Worm (Caenorhabditis elegans) whole organism, mixed stage, embryonic: ENCODE data around the gene tth-1.
A peak's percentile ranks its signal among the peaks of the same experiment; 100 is the strongest.

Source experiments
- M03D4.4 ChIP-seq: sonication (generic microtip); optimal IDR thresholded peaks from 2 replicates; lab custom pipeline; 2017; ENCODE audit warnings: mild to moderate bottlenecking, missing genetic modification characterization, missing compliant biosample characterization
- bed-3 ChIP-seq: fragments of 200-800 bp; sonication (Bioruptor generic); optimal IDR thresholded peaks from 3 replicates; lab custom pipeline; 2018; ENCODE audit warnings: mild to moderate bottlenecking, missing genetic modification characterization, moderate library complexity, missing compliant biosample characterization
- blmp-1 ChIP-seq: fragments of 150-350 bp; optimal IDR thresholded peaks from 2 replicates; lab custom pipeline; 2014; ENCODE audit warnings: missing biosample characterization, missing genetic modification characterization
- ceh-39 ChIP-seq: fragments of 150-350 bp; optimal IDR thresholded peaks from 2 replicates; lab custom pipeline; 2014; ENCODE audit warnings: missing biosample characterization, missing genetic modification characterization
- ceh-43 ChIP-seq: fragments of 200-800 bp; sonication (Bioruptor generic); optimal IDR thresholded peaks from 2 replicates; lab custom pipeline; 2018; ENCODE audit warnings: mild to moderate bottlenecking, missing genetic modification characterization, moderate library complexity, missing compliant biosample characterization
- ceh-83 ChIP-seq: fragments of 200-800 bp; sonication (Bioruptor generic); optimal IDR thresholded peaks from 2 replicates; lab custom pipeline; 2018; ENCODE audit warnings: mild to moderate bottlenecking, missing genetic modification characterization, missing compliant biosample characterization
- ces-1 ChIP-seq: fragments of 150-350 bp; optimal IDR thresholded peaks from 2 replicates; lab custom pipeline; 2014; ENCODE audit warnings: missing biosample characterization, missing genetic modification reagents, missing genetic modification characterization
- cnd-1 ChIP-seq: fragments of 200-800 bp; sonication (Bioruptor generic); optimal IDR thresholded peaks from 2 replicates; lab custom pipeline; 2018; ENCODE audit warnings: mild to moderate bottlenecking, missing genetic modification characterization, missing compliant biosample characterization
- drap-1 ChIP-seq: fragments of 200-800 bp; sonication (Bioruptor generic); optimal IDR thresholded peaks from 3 replicates; lab custom pipeline; 2018; ENCODE audit warnings: mild to moderate bottlenecking, missing genetic modification characterization, missing compliant biosample characterization
- elt-1 ChIP-seq: sonication (generic microtip); optimal IDR thresholded peaks from 2 replicates; lab custom pipeline; 2017; ENCODE audit warnings: missing genetic modification characterization, mild to moderate bottlenecking, missing compliant biosample characterization, antibody characterized with exemption, moderate library complexity, borderline replicate concordance; ENCODE audit not compliant: insufficient read depth
- elt-3 ChIP-seq: fragments of 150-350 bp; optimal IDR thresholded peaks from 2 replicates; lab custom pipeline; 2014; ENCODE audit warnings: missing biosample characterization, missing genetic modification characterization
- flh-1 ChIP-seq: fragments of 200-800 bp; sonication (Bioruptor generic); optimal IDR thresholded peaks from 2 replicates; lab custom pipeline; 2018; ENCODE audit warnings: mild to moderate bottlenecking, missing genetic modification characterization, moderate library complexity, missing compliant biosample characterization
- ham-2 ChIP-seq: fragments of 200-800 bp; sonication (Bioruptor generic); optimal IDR thresholded peaks from 2 replicates; lab custom pipeline; 2018; ENCODE audit warnings: mild to moderate bottlenecking, missing genetic modification characterization, missing compliant biosample characterization
- hlh-1 ChIP-seq: fragments of 150-350 bp; optimal IDR thresholded peaks from 2 replicates; lab custom pipeline; 2014; ENCODE audit warnings: missing biosample characterization, missing genetic modification reagents, missing genetic modification characterization
- lin-13 ChIP-seq: fragments of 150-350 bp; optimal IDR thresholded peaks from 2 replicates; lab custom pipeline; 2014; ENCODE audit warnings: missing biosample characterization, missing genetic modification characterization
- lin-32 ChIP-seq: fragments of 200-800 bp; sonication (Bioruptor generic); optimal IDR thresholded peaks from 2 replicates; lab custom pipeline; 2018; ENCODE audit warnings: mild to moderate bottlenecking, missing genetic modification characterization, missing compliant biosample characterization
- lsy-2 ChIP-seq: fragments of 150-350 bp; optimal IDR thresholded peaks from 2 replicates; lab custom pipeline; 2014; ENCODE audit warnings: missing biosample characterization, missing genetic modification characterization
- mab-5 ChIP-seq: fragments of 150-350 bp; optimal IDR thresholded peaks from 2 replicates; lab custom pipeline; 2014; ENCODE audit warnings: missing biosample characterization, missing genetic modification characterization
- mep-1 ChIP-seq: fragments of 150-350 bp; optimal IDR thresholded peaks from 2 replicates; lab custom pipeline; 2017; ENCODE audit warnings: missing biosample characterization, missing genetic modification reagents, missing genetic modification characterization, inconsistent platforms
- mls-2 ChIP-seq: sonication (generic microtip); optimal IDR thresholded peaks from 2 replicates; lab custom pipeline; 2016; ENCODE audit warnings: mild to moderate bottlenecking, missing genetic modification characterization, moderate library complexity, missing compliant biosample characterization
- nhr-12 ChIP-seq: fragments of 150-350 bp; optimal IDR thresholded peaks from 2 replicates; lab custom pipeline; 2014; ENCODE audit warnings: missing biosample characterization, missing genetic modification characterization
- nhr-2 ChIP-seq: fragments of 150-350 bp; optimal IDR thresholded peaks from 2 replicates; lab custom pipeline; 2014; ENCODE audit warnings: missing biosample characterization, missing genetic modification characterization
- nhr-237 ChIP-seq: fragments of 150-350 bp; optimal IDR thresholded peaks from 2 replicates; lab custom pipeline; 2014; ENCODE audit warnings: missing biosample characterization, missing genetic modification characterization
- nhr-28 ChIP-seq: fragments of 150-350 bp; optimal IDR thresholded peaks from 2 replicates; lab custom pipeline; 2014; ENCODE audit warnings: missing biosample characterization, missing genetic modification characterization
- nhr-76 ChIP-seq: sonication (generic microtip); optimal IDR thresholded peaks from 2 replicates; lab custom pipeline; 2017; ENCODE audit warnings: missing biosample characterization, missing genetic modification characterization
- sem-2 ChIP-seq: fragments of 200-800 bp; sonication (Bioruptor generic); optimal IDR thresholded peaks from 2 replicates; lab custom pipeline; 2018; ENCODE audit warnings: mild to moderate bottlenecking, missing genetic modification characterization, missing compliant biosample characterization
- snpc-4 ChIP-seq: fragments of 150-350 bp; optimal IDR thresholded peaks from 2 replicates; lab custom pipeline; 2014; ENCODE audit warnings: missing biosample characterization, missing genetic modification characterization
- sptf-1 ChIP-seq: sonication (generic microtip); optimal IDR thresholded peaks from 2 replicates; lab custom pipeline; 2017; ENCODE audit warnings: mild to moderate bottlenecking, missing genetic modification characterization, moderate library complexity, missing compliant biosample characterization
- tbx-8 ChIP-seq: fragments of 200-800 bp; sonication (Bioruptor generic); optimal IDR thresholded peaks from 2 replicates; lab custom pipeline; 2018; ENCODE audit warnings: mild to moderate bottlenecking, missing genetic modification characterization, moderate library complexity, missing compliant biosample characterization
- unc-120 ChIP-seq: sonication (generic microtip); optimal IDR thresholded peaks from 2 replicates; lab custom pipeline; 2017; ENCODE audit warnings: missing genetic modification characterization, missing compliant biosample characterization; ENCODE audit not compliant: poor library complexity, severe bottlenecking
- unc-39 ChIP-seq: fragments of 150-350 bp; optimal IDR thresholded peaks from 2 replicates; lab custom pipeline; 2014; ENCODE audit warnings: missing biosample characterization, missing genetic modification characterization
- unc-62 ChIP-seq: fragments of 150-350 bp; optimal IDR thresholded peaks from 2 replicates; lab custom pipeline; 2014; ENCODE audit warnings: missing biosample characterization, missing genetic modification reagents, missing genetic modification characterization
- zip-8 ChIP-seq: fragments of 150-350 bp; optimal IDR thresholded peaks from 2 replicates; lab custom pipeline; 2014; ENCODE audit warnings: missing biosample characterization, missing genetic modification characterization
- ztf-11 ChIP-seq: fragments of 150-350 bp; optimal IDR thresholded peaks from 2 replicates; lab custom pipeline; 2014; ENCODE audit warnings: missing biosample characterization, missing genetic modification characterization

Gene tth-1

DNA sequence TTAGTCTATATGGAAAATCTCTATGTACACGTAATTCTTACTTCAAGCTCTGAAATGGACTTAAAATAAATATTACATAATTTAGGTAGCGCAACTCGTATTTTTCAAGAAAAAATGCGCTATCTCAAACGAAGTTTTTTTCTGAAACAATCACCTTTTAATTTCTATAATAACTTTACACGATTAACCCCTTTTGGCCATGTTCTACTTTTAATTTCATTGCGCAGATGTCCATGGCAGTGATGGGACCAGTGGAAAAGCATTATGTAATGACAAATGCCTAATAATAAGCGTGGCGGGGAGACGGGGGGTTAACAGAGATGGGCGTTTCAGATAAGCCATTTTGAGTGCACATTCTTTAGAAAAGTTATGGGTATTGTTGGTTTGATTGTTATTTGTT lies 32.0 kb downstream of the tth-1 start:
- TF ChIP-seq ces-1: peak; percentile 87
- no peak for TF ChIP-seq hlh-1 (tag; lab: Kevin White, UChicago)
- TF ChIP-seq, all 35 proteins: peak for 1

DNA sequence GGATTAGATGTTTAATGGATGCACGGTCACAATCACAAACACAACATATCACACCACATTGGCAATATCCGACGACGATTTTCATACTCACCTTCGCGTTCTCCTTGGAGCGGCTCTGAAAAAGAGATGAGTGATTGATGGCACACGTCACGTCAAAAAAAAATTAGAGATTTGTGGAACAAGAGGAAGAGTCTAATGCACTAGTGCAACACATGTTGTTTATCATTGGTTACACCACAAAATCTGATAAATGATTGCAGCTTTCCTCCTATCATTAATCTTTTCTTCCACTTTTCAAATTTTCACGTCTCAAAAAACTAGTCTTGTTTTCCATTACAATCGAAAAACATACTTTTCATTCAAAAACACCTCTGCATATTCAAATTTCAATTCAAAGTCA lies 33.0 kb downstream of the tth-1 start:
- TF ChIP-seq nhr-12: no peak
- TF ChIP-seq ham-2 (GFP tag; lab: Kevin White, UChicago): no peak
- no peak for TF ChIP-seq ceh-83 (GFP tag; lab: Kevin White, UChicago)
- TF ChIP-seq elt-3: no peak
- no peak for TF ChIP-seq ceh-39 (tag; lab: Kevin White, UChicago)
- no peak for TF ChIP-seq sptf-1 (tag; lab: Kevin White, UChicago)
- no peak for TF ChIP-seq bed-3 (GFP tag; lab: Kevin White, UChicago)
- TF ChIP-seq flh-1: no peak
- TF ChIP-seq lin-32 (GFP tag; lab: Kevin White, UChicago): no peak
- no peak for TF ChIP-seq snpc-4
- TF ChIP-seq nhr-2: no peak
- no peak for TF ChIP-seq cnd-1 (tag; lab: Kevin White, UChicago)
- TF ChIP-seq lsy-2 (tag; lab: Kevin White, UChicago): no peak
- TF ChIP-seq elt-1 (tag; lab: Kevin White, UChicago): no peak
- no peak for TF ChIP-seq mab-5 (tag; lab: Kevin White, UChicago)
- TF ChIP-seq nhr-28: no peak
- TF ChIP-seq nhr-237 (tag; lab: Kevin White, UChicago): no peak
- no peak for TF ChIP-seq unc-120
- TF ChIP-seq blmp-1 (tag; lab: Kevin White, UChicago): no peak

DNA sequence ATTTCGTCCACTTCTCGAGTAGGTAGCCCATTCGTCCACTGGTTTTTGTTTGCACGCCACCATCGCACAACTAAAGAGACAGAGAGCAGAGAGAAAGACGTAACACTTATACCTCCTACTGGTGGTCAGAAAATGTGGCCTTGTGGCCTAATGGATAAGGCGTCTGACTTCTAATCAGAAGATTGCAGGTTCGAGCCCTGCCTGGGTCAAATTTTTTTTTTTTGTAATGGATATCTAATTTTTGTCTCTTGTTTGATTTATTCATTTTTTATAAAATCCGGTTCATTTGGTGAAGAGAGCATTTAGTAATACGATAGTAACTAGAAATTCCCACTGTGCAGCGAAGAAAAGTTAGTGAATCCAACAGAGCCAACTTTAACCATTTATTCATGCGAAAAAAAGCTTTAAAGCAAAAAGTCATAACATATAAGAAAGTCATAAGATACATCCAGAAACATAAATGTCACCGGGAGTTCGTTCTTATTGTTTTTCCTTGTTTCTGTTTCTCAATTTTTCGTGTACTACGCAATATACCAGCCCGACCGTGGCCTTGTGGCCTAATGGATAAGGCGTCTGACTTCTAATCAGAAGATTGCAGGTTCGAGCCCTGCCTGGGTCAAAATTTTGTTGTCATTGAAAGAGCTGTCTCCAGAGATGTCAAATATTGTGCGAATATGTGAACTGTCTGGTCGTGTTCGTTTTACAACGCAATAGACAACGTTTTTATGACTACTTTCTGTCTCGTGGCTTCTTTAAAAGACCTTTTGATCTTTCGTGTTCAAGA lies 37.3 kb downstream of the tth-1 start:
- TF ChIP-seq ceh-43 (GFP tag; lab: Kevin White, UChicago) (peak; percentile 76), mls-2 (tag; lab: Kevin White, UChicago) (peak; percentile 91), bed-3 (GFP tag; lab: Kevin White, UChicago) (peak; percentile 66), cnd-1 (tag; lab: Kevin White, UChicago) (peak; percentile 81), flh-1 (peak; percentile 45), nhr-76 (no peak), tbx-8 (GFP tag; lab: Kevin White, UChicago) (peak; percentile 43), drap-1 (GFP tag; lab: Kevin White, UChicago) (peak; percentile 80), nhr-2 (no peak), blmp-1 (tag; lab: Kevin White, UChicago) (no peak), ces-1 (peak; percentile 36), mep-1 (tag; lab: Kevin White, UChicago) (peak; percentile 56), M03D4.4 (peak; percentile 89), zip-8 (no peak), ceh-83 (GFP tag; lab: Kevin White, UChicago) (peak; percentile 88), unc-62 (GFP tag; lab: Kevin White, UChicago) (peak; percentile 25), ceh-39 (tag; lab: Kevin White, UChicago) (peak; percentile 16), sem-2 (GFP tag; lab: Kevin White, UChicago) (peak; percentile 77), lin-32 (GFP tag; lab: Kevin White, UChicago) (peak; percentile 25), mab-5 (tag; lab: Kevin White, UChicago) (peak; percentile 31), nhr-28 (peak; percentile 31), unc-39 (tag; lab: Kevin White, UChicago) (no peak), unc-120 (peak; percentile 57), lin-13 (tag; lab: Kevin White, UChicago) (no peak), ham-2 (GFP tag; lab: Kevin White, UChicago) (no peak), sptf-1 (tag; lab: Kevin White, UChicago) (peak; percentile 88), hlh-1 (tag; lab: Kevin White, UChicago) (peak; percentile 28), ztf-11 (tag; lab: Kevin White, UChicago) (peak; percentile 35), nhr-12 (no peak)
